Fruit fly (Drosophila melanogaster) Kc167 (cell line): ENCODE data around the gene aralar1.

Source experiments
- Myc ChIP-seq: fragments of >200 bp; optimal IDR thresholded peaks from 2 replicates; lab custom pipeline; 2017; ENCODE audit warnings: missing external identifiers
- psq ChIP-seq: fragments of >200 bp; optimal IDR thresholded peaks from 2 replicates; lab custom pipeline; 2017; ENCODE audit warnings: missing external identifiers
- ttk ChIP-seq: sonication (Bioruptor generic); optimal IDR thresholded peaks from 2 replicates; lab custom pipeline; 2017; ENCODE audit warnings: missing external identifiers

DNA sequence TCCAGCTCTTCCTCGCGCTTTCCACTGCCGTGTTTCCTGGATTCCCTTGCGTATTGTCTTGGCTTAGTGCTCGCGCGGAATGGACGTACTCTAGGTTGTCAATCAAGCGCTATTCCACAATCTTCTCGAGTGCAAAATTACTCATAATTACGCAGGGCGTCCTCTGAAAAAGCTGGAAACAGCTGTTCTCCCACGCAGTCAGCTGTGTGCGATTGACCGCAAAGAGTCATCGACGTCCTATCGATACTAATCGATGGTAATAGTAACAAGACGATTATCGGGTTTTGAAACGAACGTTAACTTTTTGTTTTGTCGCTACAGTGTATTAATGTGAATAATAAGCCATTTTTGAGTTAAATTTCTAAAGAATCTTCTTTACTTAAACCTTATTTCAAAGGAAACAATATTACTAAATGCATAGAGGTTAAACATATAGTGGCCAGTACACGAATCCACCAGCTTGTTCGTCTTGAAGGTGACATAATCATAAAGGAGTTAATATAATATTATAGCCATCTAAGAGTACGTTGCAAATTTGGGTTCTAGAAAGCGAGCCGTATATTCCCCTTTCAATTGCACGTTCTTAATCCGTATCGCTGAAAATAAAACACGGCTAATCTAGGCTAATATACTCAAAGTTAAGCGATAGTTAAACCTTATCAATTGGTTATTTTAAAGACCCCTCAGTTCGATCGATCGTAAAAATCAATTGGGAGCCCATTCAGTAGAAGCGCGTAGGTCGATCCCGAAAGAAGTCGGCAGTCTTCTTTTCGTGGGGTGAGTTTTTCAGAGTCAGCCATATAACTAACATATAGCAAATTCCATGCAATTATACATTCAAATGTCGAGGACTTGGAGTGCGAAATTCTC is 3.6 kb upstream of the aralar1 start, which contains the start of the genes CG2224 and CDase:
- TF ChIP-seq ttk (lab: Kevin White, UChicago) (no peak), Myc (lab: Kevin White, UChicago) (no peak), psq (lab: Kevin White, UChicago) (no peak)
